Fruit fly (Drosophila melanogaster): ENCODE measurements around the gene RpS8.

dm6 chr3R:29894393-29894792 is 33.0 kb downstream of the RpS8 start:
- TF ChIP-seq Dll (optimal IDR thresholded peaks at IDR 0.05) (no peak), pan (optimal IDR thresholded peaks at IDR 0.05) (no peak)

Data from whole organism.